Worm (Caenorhabditis elegans): Measurements from ENCODE around the gene oac-41.

Gene oac-41

ce11 chrV:9044871-9045270 is 22.9 kb upstream of the oac-41 start, which contains the start of gene nhr-30:
Gene nhr-30, plus strand, starts transcription at chrV:9045171.
- TF ChIP-seq unc-62 (GFP tag; optimal IDR thresholded peaks at IDR 0.05) = no peak

ce11 chrV:9041030-9041429 is 19.1 kb upstream of the oac-41 start, which contains the start of gene cyp-33B1:
Gene cyp-33B1, plus strand, starts transcription at chrV:9041330.
- no peak for TF ChIP-seq unc-62 (GFP tag; optimal IDR thresholded peaks at IDR 0.05)

ce11 chrV:9035685-9036084 is 13.7 kb upstream of the oac-41 start, which contains the start of gene srsx-34:
Gene srsx-34, plus strand, starts transcription at chrV:9035985.
- no peak for TF ChIP-seq unc-62 (GFP tag; optimal IDR thresholded peaks at IDR 0.05)

- no peak for TF ChIP-seq unc-62 (GFP tag; optimal IDR thresholded peaks at IDR 0.05)
These were observed 11.3 kb upstream of the oac-41 start, which contains the start of gene C25E10.4 for ce11 chrV:9033267-9033666. Gene C25E10.4, plus strand, starts transcription at chrV:9033567.

ce11 chrV:9030248-9030647 is 8.3 kb upstream of the oac-41 start, which contains the start of gene C25E10.5:
Gene C25E10.5, plus strand, starts transcription at chrV:9030548.
- no peak for TF ChIP-seq unc-62 (GFP tag; optimal IDR thresholded peaks at IDR 0.05)

- TF ChIP-seq unc-62 (GFP tag; optimal IDR thresholded peaks at IDR 0.05) = no peak
These were observed 2.7 kb upstream of the oac-41 start, which contains the start of gene bus-1 for ce11 chrV:9024713-9025112. Gene bus-1, minus strand, starts transcription at chrV:9024813.

- no peak for TF ChIP-seq unc-62 (GFP tag; optimal IDR thresholded peaks at IDR 0.05)
These were observed 3.1 kb downstream of the oac-41 start for ce11 chrV:9018871-9019270.

- TF ChIP-seq unc-62 (GFP tag; optimal IDR thresholded peaks at IDR 0.05) = no peak
These were observed 5.5 kb downstream of the oac-41 start, which contains the start of gene oac-40 for ce11 chrV:9016479-9016878. Gene oac-40, plus strand, starts transcription at chrV:9016779.

- no peak for TF ChIP-seq unc-62 (GFP tag; optimal IDR thresholded peaks at IDR 0.05)
These were observed 6.4 kb downstream of the oac-41 start, which contains the start of gene srt-18 for ce11 chrV:9015540-9015939. Gene srt-18, minus strand, starts transcription at chrV:9015640.

- TF ChIP-seq unc-62 (GFP tag; optimal IDR thresholded peaks at IDR 0.05) = no peak
These were observed 8.2 kb downstream of the oac-41 start, which contains the start of gene srh-201 for ce11 chrV:9013765-9014164. Gene srh-201, minus strand, starts transcription at chrV:9013865.

- TF ChIP-seq unc-62 (GFP tag; optimal IDR thresholded peaks at IDR 0.05) = no peak
These were observed 12.8 kb downstream of the oac-41 start, which contains the start of gene srx-2 for ce11 chrV:9009175-9009574. Gene srx-2, plus strand, starts transcription at chrV:9009475.

- no peak for TF ChIP-seq unc-62 (GFP tag; optimal IDR thresholded peaks at IDR 0.05)
These were observed 16.7 kb downstream of the oac-41 start, which contains the start of gene srx-3 for ce11 chrV:9005243-9005642. Gene srx-3, plus strand, starts transcription at chrV:9005543.

ce11 chrV:9003291-9003690 is 18.7 kb downstream of the oac-41 start, which contains the start of gene srx-1:
Gene srx-1, plus strand, starts transcription at chrV:9003672.
- TF ChIP-seq unc-62 (GFP tag; optimal IDR thresholded peaks at IDR 0.05) = no peak

ce11 chrV:9001175-9001574 is 20.8 kb downstream of the oac-41 start, which contains the start of gene F59E11.2:
Gene F59E11.2, plus strand, starts transcription at chrV:9001475.
- TF ChIP-seq unc-62 (GFP tag; optimal IDR thresholded peaks at IDR 0.05) = no peak

ce11 chrV:8994801-8995200 is 27.2 kb downstream of the oac-41 start, which contains the start of gene F59E11.5:
Gene F59E11.5, plus strand, starts transcription at chrV:8995101.
- no peak for TF ChIP-seq unc-62 (GFP tag; optimal IDR thresholded peaks at IDR 0.05)

- TF ChIP-seq unc-62 (GFP tag; optimal IDR thresholded peaks at IDR 0.05) = no peak
These were observed 27.7 kb downstream of the oac-41 start for ce11 chrV:8994272-8994671.

- TF ChIP-seq unc-62 (GFP tag; optimal IDR thresholded peaks at IDR 0.05) = no peak
These were observed 30.3 kb downstream of the oac-41 start, which contains the start of gene F59E11.6 for ce11 chrV:8991679-8992078. Gene F59E11.6, plus strand, starts transcription at chrV:8991789.

All from whole organism, dauer.